Worm (Caenorhabditis elegans) whole organism, mixed stage, embryonic: ENCODE data around the gene ZK666.15.

Source experiments
- blmp-1 ChIP-seq: fragments of 150-350 bp; optimal IDR thresholded peaks from 2 replicates; lab custom pipeline; 2014; ENCODE audit warnings: missing biosample characterization, missing genetic modification characterization
- ces-1 ChIP-seq: fragments of 150-350 bp; optimal IDR thresholded peaks from 2 replicates; lab custom pipeline; 2014; ENCODE audit warnings: missing biosample characterization, missing genetic modification reagents, missing genetic modification characterization
- flh-1 ChIP-seq: fragments of 200-800 bp; sonication (Bioruptor generic); optimal IDR thresholded peaks from 2 replicates; lab custom pipeline; 2018; ENCODE audit warnings: mild to moderate bottlenecking, missing genetic modification characterization, moderate library complexity, missing compliant biosample characterization
- pha-4 ChIP-seq: fragments of 150-350 bp; optimal IDR thresholded peaks from 2 replicates; lab custom pipeline; 2018; ENCODE audit warnings: missing biosample characterization, missing genetic modification reagents, missing genetic modification characterization
- snpc-4 ChIP-seq: fragments of 150-350 bp; optimal IDR thresholded peaks from 2 replicates; lab custom pipeline; 2014; ENCODE audit warnings: missing biosample characterization, missing genetic modification characterization

DNA sequence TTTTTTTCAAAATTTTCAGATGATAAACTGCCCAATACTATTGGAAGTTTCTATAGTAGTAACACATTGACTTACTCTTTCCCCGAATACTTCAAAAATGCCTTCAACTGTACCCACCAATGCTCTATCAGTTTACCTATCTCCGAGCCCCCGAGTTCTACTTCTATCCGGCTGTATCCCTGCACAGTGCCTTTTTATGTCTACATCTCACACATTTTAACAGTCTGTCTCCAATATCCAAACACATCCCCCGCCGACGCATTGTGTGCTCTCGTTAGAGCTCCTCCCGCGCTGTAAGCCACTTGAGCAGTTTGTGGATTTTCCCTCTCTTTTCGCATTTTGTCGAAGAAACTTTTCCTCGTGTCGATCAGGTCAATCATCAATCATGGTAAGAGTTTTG, 20.3 kb upstream of the ZK666.15 start, which contains the start of gene tnc-2:
- TF ChIP-seq snpc-4 (tag; lab: Kevin White, UChicago) (no peak), flh-1 (GFP tag; lab: Kevin White, UChicago) (no peak), ces-1 (GFP tag; lab: Kevin White, UChicago) (no peak), pha-4 (no peak), blmp-1 (tag; lab: Kevin White, UChicago) (no peak)
